Worm (Caenorhabditis elegans) whole organism, young adult: ENCODE data around the gene F59A7.5.

Experiments used
- B0035.1 ChIP-seq: sonication (generic microtip); optimal IDR thresholded peaks from 2 replicates; lab custom pipeline; 2016; ENCODE audit warnings: missing genetic modification characterization, mild to moderate bottlenecking, missing compliant biosample characterization, missing genotype, missing genetic modification reagents
- B0336.3 ChIP-seq: fragments of 200-800 bp; sonication (Bioruptor generic); IDR thresholded peaks from 2 replicates; pipeline ENCODE4 v1.3.6; 2022; ENCODE audit warnings: missing genetic modification characterization, missing compliant biosample characterization
- F10E7.11 ChIP-seq: sonication (generic microtip); optimal IDR thresholded peaks from 2 replicates; lab custom pipeline; 2017; ENCODE audit warnings: mild to moderate bottlenecking, missing genetic modification characterization, moderate library complexity, missing compliant biosample characterization
- F22D6.2 ChIP-seq: sonication (generic microtip); optimal IDR thresholded peaks from 2 replicates; lab custom pipeline; 2016; ENCODE audit warnings: mild to moderate bottlenecking, missing genetic modification characterization, missing compliant biosample characterization
- F33H1.4 ChIP-seq: fragments of 200-800 bp; sonication (Bioruptor generic); IDR thresholded peaks from 2 replicates; pipeline ENCODE4 v1.3.6; 2022; ENCODE audit warnings: missing genetic modification reagents, missing genetic modification characterization, missing compliant biosample characterization
- F39B2.1 ChIP-seq: fragments of 200-800 bp; sonication (Bioruptor generic); IDR thresholded peaks from 2 replicates; pipeline ENCODE4 v1.3.6; 2022; ENCODE audit warnings: missing genetic modification reagents, missing genetic modification characterization, missing compliant biosample characterization
- F52B5.7 ChIP-seq: sonication (generic microtip); optimal IDR thresholded peaks from 2 replicates; lab custom pipeline; 2016; ENCODE audit warnings: mild to moderate bottlenecking, missing genetic modification characterization, missing compliant biosample characterization
- F55B11.4 ChIP-seq: sonication (generic microtip); optimal IDR thresholded peaks from 2 replicates; lab custom pipeline; 2016; ENCODE audit warnings: missing compliant biosample characterization, missing genetic modification characterization, borderline replicate concordance; ENCODE audit not compliant: insufficient read depth
- K12H6.12 ChIP-seq: fragments of 200-800 bp; sonication (Bioruptor generic); optimal IDR thresholded peaks from 2 replicates; lab custom pipeline; 2018; ENCODE audit warnings: mild to moderate bottlenecking, missing genetic modification characterization, missing compliant biosample characterization
- Y53F4B.3 ChIP-seq: fragments of 200-800 bp; sonication (Bioruptor generic); IDR thresholded peaks from 2 replicates; pipeline ENCODE4 v1.3.6; 2022; ENCODE audit warnings: missing genetic modification reagents, missing genetic modification characterization, missing compliant biosample characterization
- ama-1 ChIP-seq, 3 experiments: fragments of 150-350 bp in 1 of 3; sonication (generic microtip) in 2 of 3; optimal IDR thresholded peaks; 2 replicates each; lab custom pipeline; 2014 to 2018; ENCODE audit warnings: missing biosample characterization in 2 of 3, missing genetic modification characterization in 2 of 3, missing genetic modification reagents in 2 of 3
- aptf-3 ChIP-seq: fragments of 200-800 bp; sonication (Bioruptor generic); IDR thresholded peaks from 2 replicates; pipeline ENCODE4 v1.3.6; 2022; ENCODE audit warnings: missing genetic modification characterization, missing compliant biosample characterization
- athp-1 ChIP-seq: sonication (generic microtip); optimal IDR thresholded peaks from 2 replicates; lab custom pipeline; 2017; ENCODE audit warnings: mild to moderate bottlenecking, missing genetic modification characterization, missing compliant biosample characterization
- bed-2 ChIP-seq: fragments of 200-800 bp; sonication (Bioruptor generic); IDR thresholded peaks from 2 replicates; pipeline ENCODE4 v1.3.6; 2022; ENCODE audit warnings: missing genetic modification reagents, missing genetic modification characterization, missing compliant biosample characterization
- ceh-100 ChIP-seq: fragments of 200-800 bp; sonication (Bioruptor generic); IDR thresholded peaks from 2 replicates; pipeline ENCODE4 v1.3.6; 2022; ENCODE audit warnings: missing genetic modification reagents, missing genetic modification characterization, missing compliant biosample characterization
- ceh-27 ChIP-seq: fragments of 200-800 bp; sonication (Bioruptor generic); optimal IDR thresholded peaks from 2 replicates; lab custom pipeline; 2018; ENCODE audit warnings: mild to moderate bottlenecking, missing genetic modification characterization, moderate library complexity, missing compliant biosample characterization
- ceh-40 ChIP-seq: fragments of 200-800 bp; sonication (Bioruptor generic); IDR thresholded peaks from 2 replicates; pipeline ENCODE4 v1.3.6; 2022; ENCODE audit warnings: missing genetic modification characterization, missing compliant biosample characterization
- ceh-58 ChIP-seq: fragments of 200-800 bp; sonication (Bioruptor generic); IDR thresholded peaks from 2 replicates; pipeline ENCODE4 v1.3.6; 2022; ENCODE audit warnings: missing genetic modification characterization, missing compliant biosample characterization
- ceh-91 ChIP-seq: fragments of 200-800 bp; sonication (Bioruptor generic); IDR thresholded peaks from 2 replicates; pipeline ENCODE4 v1.3.6; 2022; ENCODE audit warnings: missing genetic modification reagents, missing genetic modification characterization, missing compliant biosample characterization
- egrh-3 ChIP-seq: fragments of 200-800 bp; sonication (Bioruptor generic); IDR thresholded peaks from 2 replicates; pipeline ENCODE4 v1.3.6; 2022; ENCODE audit warnings: missing genetic modification reagents, missing genetic modification characterization, missing compliant biosample characterization
- fkh-3 ChIP-seq: sonication (generic microtip); optimal IDR thresholded peaks from 2 replicates; lab custom pipeline; 2016; ENCODE audit warnings: mild to moderate bottlenecking, missing genetic modification characterization, missing compliant biosample characterization
- hlh-26 ChIP-seq: fragments of 200-800 bp; sonication (Bioruptor generic); conservative IDR thresholded peaks from 2 replicates; pipeline ENCODE4 v1.3.6; 2022; ENCODE audit warnings: missing genetic modification reagents, missing genetic modification characterization, missing compliant biosample characterization
- hmg-20 ChIP-seq: fragments of 200-800 bp; sonication (Bioruptor generic); IDR thresholded peaks from 2 replicates; pipeline ENCODE4 v1.3.6; 2022; ENCODE audit warnings: missing genetic modification reagents, missing genetic modification characterization, missing compliant biosample characterization
- hsf-1 ChIP-seq: fragments of 200-800 bp; sonication (Bioruptor generic); IDR thresholded peaks from 2 replicates; pipeline ENCODE4 v1.3.6; 2022; ENCODE audit warnings: missing genetic modification reagents, missing genetic modification characterization, missing compliant biosample characterization
- lag-1 ChIP-seq: fragments of 200-800 bp; sonication (Bioruptor generic); IDR thresholded peaks from 2 replicates; pipeline ENCODE4 v1.3.6; 2022; ENCODE audit warnings: missing genetic modification reagents, missing genetic modification characterization, missing compliant biosample characterization
- let-607 ChIP-seq, 2 experiments: fragments of 200-800 bp in 1 of 2; sonication (Bioruptor generic) in 1 of 2; sonication (generic microtip) in 1 of 2; optimal IDR thresholded peaks; 2 replicates each; lab custom pipeline; 2016 to 2018; ENCODE audit warnings: mild to moderate bottlenecking in 2 of 2, missing compliant biosample characterization in 2 of 2, missing genetic modification characterization in 2 of 2, moderate library complexity in 2 of 2, missing genotype in 1 of 2
- madf-3 ChIP-seq: fragments of 200-800 bp; sonication (Bioruptor generic); IDR thresholded peaks from 2 replicates; pipeline ENCODE4 v1.3.6; 2022; ENCODE audit warnings: missing genetic modification reagents, missing genetic modification characterization, missing compliant biosample characterization
- mcd-1 ChIP-seq: fragments of 200-800 bp; sonication (Bioruptor generic); IDR thresholded peaks from 2 replicates; pipeline ENCODE4 v1.3.6; 2022; ENCODE audit warnings: missing genetic modification reagents, missing genetic modification characterization, missing compliant biosample characterization
- mel-28 ChIP-seq: sonication (generic microtip); optimal IDR thresholded peaks from 2 replicates; lab custom pipeline; 2016; ENCODE audit warnings: borderline replicate concordance, mild to moderate bottlenecking, missing genetic modification characterization, missing compliant biosample characterization
- mes-4 ChIP-seq: sonication (generic microtip); optimal IDR thresholded peaks from 2 replicates; lab custom pipeline; 2016; ENCODE audit warnings: missing genotype, missing genetic modification characterization, missing compliant biosample characterization
- nfya-2 ChIP-seq: fragments of 200-800 bp; sonication (Bioruptor generic); IDR thresholded peaks from 2 replicates; pipeline ENCODE4 v1.3.6; 2022; ENCODE audit warnings: missing genetic modification reagents, missing genetic modification characterization, missing compliant biosample characterization
- rcor-1 ChIP-seq: fragments of 200-800 bp; sonication (Bioruptor generic); IDR thresholded peaks from 2 replicates; pipeline ENCODE4 v1.3.6; 2022; ENCODE audit warnings: missing genetic modification reagents, missing genetic modification characterization, missing compliant biosample characterization
- snpc-3.4 ChIP-seq: sonication (generic microtip); optimal IDR thresholded peaks from 2 replicates; lab custom pipeline; 2017; ENCODE audit warnings: missing genetic modification characterization, mild to moderate bottlenecking, missing compliant biosample characterization, antibody characterized with exemption, moderate library complexity, missing genotype, missing genetic modification reagents
- tbx-9 ChIP-seq: sonication (generic microtip); optimal IDR thresholded peaks from 2 replicates; lab custom pipeline; 2016; ENCODE audit warnings: borderline replicate concordance, missing genetic modification characterization, inconsistent platforms, missing compliant biosample characterization
- xnd-1 ChIP-seq: sonication (generic microtip); optimal IDR thresholded peaks from 2 replicates; lab custom pipeline; 2016; ENCODE audit warnings: missing genotype, missing genetic modification reagents, missing genetic modification characterization, missing compliant biosample characterization
- ztf-28 ChIP-seq: fragments of 200-800 bp; sonication (Bioruptor generic); IDR thresholded peaks from 2 replicates; pipeline ENCODE4 v1.3.6; 2022; ENCODE audit warnings: missing genetic modification reagents, missing genetic modification characterization, missing compliant biosample characterization

Gene F59A7.5

ce11 chrV:2008412-2008811 is 14.1 kb upstream of the F59A7.5 start (continued):
- TF ChIP-seq K12H6.12 (no peak), F55B11.4 (tag; lab: Kevin White, UChicago) (no peak), snpc-3.4 (no peak), madf-3 (GFP tag; lab: Robert Waterston, UW) (0 out of 2 replicates have a peak, but pooled peaks have one; percentile 35), mel-28 (tag; lab: Kevin White, UChicago) (no peak), xnd-1 (tag; lab: Kevin White, UChicago) (peak; percentile 27), athp-1 (tag; lab: Kevin White, UChicago) (peak; percentile 68), nfya-2 (GFP tag; lab: Robert Waterston, UW) (no peak), ceh-40 (no peak), B0035.1 (tag; lab: Kevin White, UChicago) (no peak), hsf-1 (no peak), mcd-1 (peak; percentile 86), Y53F4B.3 (GFP tag; lab: Robert Waterston, UW) (peak; percentile 41; the same call in 1 of the 2 replicates), bed-2 (GFP tag; lab: Robert Waterston, UW) (0 out of 2 replicates have a peak, but pooled peaks have one; percentile 27), egrh-3 (peak; percentile 42; the same call in 1 of the 2 replicates), F10E7.11 (no peak), hmg-20 (GFP tag; lab: Robert Waterston, UW) (no peak), ceh-91 (GFP tag; lab: Robert Waterston, UW) (peak; percentile 89), F33H1.4 (GFP tag; lab: Robert Waterston, UW) (peak; percentile 75), tbx-9 (tag; lab: Kevin White, UChicago) (no peak), let-607 (tag; optimal IDR thresholded peaks at IDR 0.05; lab: Kevin White, UChicago) (peak; percentile 44 to 87), F52B5.7 (tag; lab: Kevin White, UChicago) (no peak), F39B2.1 (GFP tag; lab: Robert Waterston, UW) (no peak), ama-1 (optimal IDR thresholded peaks at IDR 0.05; lab: Kevin White, UChicago) (no peak), ama-1 (GFP tag; optimal IDR thresholded peaks at IDR 0.05; lab: Kevin White, UChicago) (no peak), B0336.3 (GFP tag; lab: Robert Waterston, UW) (peak; percentile 65), ceh-27 (GFP tag; lab: Kevin White, UChicago) (peak; percentile 43), lag-1 (GFP tag; lab: Robert Waterston, UW) (no peak), hlh-26 (GFP tag; lab: Robert Waterston, UW) (no peak), fkh-3 (no peak)

DNA sequence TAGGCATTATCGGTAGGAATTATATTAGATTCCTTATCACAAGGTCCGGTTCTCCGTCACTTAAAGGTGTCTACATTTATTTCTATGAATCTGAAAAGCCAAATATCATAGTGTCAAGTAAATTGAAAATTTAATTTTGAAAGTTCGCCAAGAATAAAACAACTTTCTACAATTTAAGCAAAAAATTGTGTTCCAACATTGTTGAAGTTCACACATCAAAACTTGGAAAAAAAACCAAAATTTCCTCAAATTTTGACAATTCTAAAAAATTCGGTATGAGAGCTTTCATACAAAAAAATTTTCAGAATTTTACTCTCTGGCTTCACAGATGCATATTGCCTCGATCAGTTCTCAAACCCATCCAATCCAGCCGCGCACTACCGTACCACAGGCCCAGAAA is 10.7 kb upstream of the F59A7.5 start, which contains the start of gene F59A7.7:
F59A7.7 (plus strand) TSS at position 301 of the 400 bp plus-strand sequence.
- TF ChIP-seq B0336.3 (GFP tag; lab: Robert Waterston, UW) (no peak), ceh-58 (GFP tag; lab: Robert Waterston, UW) (0 out of 2 replicates have a peak, but pooled peaks have one; percentile 23)

- TF ChIP-seq mes-4 (tag; lab: Kevin White, UChicago): no peak
- no peak for TF ChIP-seq egrh-3
- TF ChIP-seq F39B2.1 (GFP tag; lab: Robert Waterston, UW): no peak
- TF ChIP-seq ama-1 (optimal IDR thresholded peaks at IDR 0.05; lab: Kevin White, UChicago): no peak
- TF ChIP-seq ama-1 (GFP tag; optimal IDR thresholded peaks at IDR 0.05; lab: Kevin White, UChicago): no peak
- no peak for TF ChIP-seq aptf-3 (GFP tag; lab: Robert Waterston, UW)
- TF ChIP-seq ztf-28: no peak
- TF ChIP-seq rcor-1 (GFP tag; lab: Robert Waterston, UW): no peak
- TF ChIP-seq F22D6.2: no peak
- no peak for TF ChIP-seq ceh-100 (GFP tag; lab: Robert Waterston, UW)
These were observed 8.7 kb upstream of the F59A7.5 start, which contains the start of gene F59A7.11 for ce11 chrV:2013824-2014223. TSS of gene F59A7.11 (minus strand) at chrV:2013924.
